Fruit fly (Drosophila melanogaster) whole organism, embryonic: ENCODE data around the gene fusl.
A peak's percentile ranks its signal among the peaks of the same experiment; 100 is the strongest.

ENCODE experiments used
- CG10654 ChIP-seq: fragments of 200-800 bp; sonication (Bioruptor generic); optimal IDR thresholded peaks from 2 replicates; lab custom pipeline; 2016; ENCODE audit warnings: missing biosample characterization, missing genetic modification characterization
- CG11085 ChIP-seq: fragments of 200-800 bp; sonication (Bioruptor generic); IDR thresholded peaks from 2 replicates; pipeline ENCODE4 v1.3.6; 2022; ENCODE audit warnings: missing biosample characterization, missing genetic modification characterization
- CG11695 ChIP-seq: fragments of 200-800 bp; sonication (Bioruptor generic); IDR thresholded peaks from 3 replicates; pipeline ENCODE4 v1.3.6; 2022; ENCODE audit warnings: missing biosample characterization, missing genetic modification characterization
- CG14014 ChIP-seq: fragments of 200-800 bp; sonication (Bioruptor generic); IDR thresholded peaks from 2 replicates; pipeline ENCODE4 v1.3.6; 2022; ENCODE audit warnings: missing biosample characterization, missing genetic modification characterization
- CG14667 ChIP-seq: fragments of 200-800 bp; sonication (Bioruptor generic); IDR thresholded peaks from 2 replicates; pipeline ENCODE4 v1.3.6; 2022; ENCODE audit warnings: missing biosample characterization, missing genetic modification characterization
- CG14965 ChIP-seq: fragments of 200-800 bp; sonication (Bioruptor generic); optimal IDR thresholded peaks from 2 replicates; lab custom pipeline; 2016; ENCODE audit warnings: missing biosample characterization, missing genetic modification characterization, borderline replicate concordance
- CG3281 ChIP-seq: fragments of 200-800 bp; sonication (Bioruptor generic); optimal IDR thresholded peaks from 3 replicates; lab custom pipeline; 2017; ENCODE audit warnings: missing biosample characterization, mild to moderate bottlenecking, missing genetic modification characterization
- CG34376 ChIP-seq: fragments of 200-800 bp; sonication (Bioruptor generic); optimal IDR thresholded peaks from 2 replicates; lab custom pipeline; 2018; ENCODE audit warnings: missing biosample characterization, mild to moderate bottlenecking, missing genetic modification characterization
- CG5180 ChIP-seq: fragments of 200-800 bp; sonication (Bioruptor generic); optimal IDR thresholded peaks from 3 replicates; lab custom pipeline; 2017; ENCODE audit warnings: missing biosample characterization, missing genetic modification characterization, mild to moderate bottlenecking, moderate library complexity, missing genetic modification reagents
- CG6654 ChIP-seq: fragments of 200-800 bp; sonication (Bioruptor generic); optimal IDR thresholded peaks from 2 replicates; lab custom pipeline; 2017; ENCODE audit warnings: missing biosample characterization, mild to moderate bottlenecking, missing genetic modification characterization
- CG7963 ChIP-seq: fragments of 200-800 bp; sonication (Bioruptor generic); IDR thresholded peaks from 3 replicates; pipeline ENCODE4 v1.3.6; 2022; ENCODE audit warnings: missing biosample characterization, missing genetic modification characterization; ENCODE audit not compliant: partially characterized antibody
- CrebB ChIP-seq: fragments of 200-800 bp; sonication (Bioruptor generic); optimal IDR thresholded peaks from 3 replicates; lab custom pipeline; 2018; ENCODE audit warnings: missing biosample characterization, mild to moderate bottlenecking, missing genetic modification characterization
- Doc3 ChIP-seq: fragments of 200-800 bp; sonication (Bioruptor generic); IDR thresholded peaks from 3 replicates; pipeline ENCODE4 v1.3.6; 2022; ENCODE audit warnings: missing biosample characterization, missing genetic modification characterization; ENCODE audit not compliant: partially characterized antibody
- HLH3B ChIP-seq: fragments of 200-800 bp; sonication (Bioruptor generic); IDR thresholded peaks from 2 replicates; pipeline ENCODE4 v1.3.6; 2022; ENCODE audit warnings: missing biosample characterization, missing genetic modification characterization
- HLH54F ChIP-seq: fragments of 200-800 bp; sonication (Bioruptor generic); optimal IDR thresholded peaks from 3 replicates; lab custom pipeline; 2016; ENCODE audit warnings: missing biosample characterization, missing genetic modification characterization
- Lim3 ChIP-seq: fragments of 200-800 bp; sonication (Bioruptor generic); IDR thresholded peaks from 2 replicates; pipeline ENCODE4 v1.3.6; 2022; ENCODE audit warnings: missing biosample characterization, missing genetic modification characterization
- Nf-YB ChIP-seq: fragments of 200-800 bp; sonication (Bioruptor generic); optimal IDR thresholded peaks from 3 replicates; lab custom pipeline; 2019; ENCODE audit warnings: missing biosample characterization, mild to moderate bottlenecking, missing genetic modification characterization, moderate library complexity
- Pdp1 ChIP-seq, 2 experiments: fragments of 200-800 bp; sonication (Bioruptor generic); optimal IDR thresholded peaks; 3 replicates each; lab custom pipeline; 2016; ENCODE audit warnings: missing biosample characterization in 2 of 2, missing genetic modification characterization in 2 of 2, mild to moderate bottlenecking in 1 of 2, moderate library complexity in 1 of 2
- dm ChIP-seq: fragments of 200-800 bp; sonication (Bioruptor generic); optimal IDR thresholded peaks from 3 replicates; lab custom pipeline; 2016; ENCODE audit warnings: missing biosample characterization, missing genetic modification characterization
- exex ChIP-seq: fragments of 200-800 bp; sonication (Bioruptor generic); optimal IDR thresholded peaks from 4 replicates; lab custom pipeline; 2018; ENCODE audit warnings: missing biosample characterization, mild to moderate bottlenecking, missing genetic modification characterization, moderate library complexity
- nom ChIP-seq: fragments of 200-800 bp; sonication (Bioruptor generic); optimal IDR thresholded peaks from 2 replicates; lab custom pipeline; 2017; ENCODE audit warnings: missing biosample characterization, missing genetic modification characterization, mild to moderate bottlenecking, moderate library complexity, missing genetic modification reagents
- sug ChIP-seq: fragments of 200-800 bp; optimal IDR thresholded peaks from 2 replicates; lab custom pipeline; 2019; ENCODE audit warnings: missing biosample characterization, mild to moderate bottlenecking, missing genetic modification characterization, moderate library complexity
- wor ChIP-seq: fragments of 200-800 bp; sonication (Bioruptor generic); IDR thresholded peaks from 2 replicates; pipeline ENCODE4 v1.3.6; 2022; ENCODE audit warnings: missing biosample characterization, missing genetic modification characterization

fusl gene

DNA sequence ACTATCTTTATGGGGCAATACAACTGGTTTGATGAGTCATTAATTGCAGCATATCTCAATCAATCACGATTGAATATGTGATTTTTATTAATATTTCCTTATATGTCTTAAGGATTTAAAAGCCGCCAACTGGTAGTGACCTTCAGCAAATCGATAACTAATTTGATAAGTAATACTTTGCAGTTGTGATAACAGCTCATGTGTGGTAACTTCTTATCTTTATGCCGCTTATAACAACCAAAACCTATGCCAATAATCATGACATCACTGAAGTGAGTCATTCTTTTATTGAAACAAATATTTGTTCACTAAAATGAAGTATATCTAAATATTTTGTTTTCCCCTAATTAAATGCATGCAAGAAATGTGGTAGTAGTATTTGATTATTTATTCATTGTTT is 52.0 kb downstream of the fusl start:
- TF ChIP-seq CG34376 (GFP tag; lab: Kevin White, UChicago) (peak; percentile 0), Lim3 (GFP tag; lab: Robert Waterston, UW) (no peak), sug (tag; lab: Kevin White, UChicago) (peak; percentile 95), exex (tag; lab: Kevin White, UChicago) (peak; percentile 48), Pdp1 (GFP tag; optimal IDR thresholded peaks at IDR 0.05; lab: Kevin White, UChicago) (peak in 1 of 2 experiments; percentile 29)

DNA sequence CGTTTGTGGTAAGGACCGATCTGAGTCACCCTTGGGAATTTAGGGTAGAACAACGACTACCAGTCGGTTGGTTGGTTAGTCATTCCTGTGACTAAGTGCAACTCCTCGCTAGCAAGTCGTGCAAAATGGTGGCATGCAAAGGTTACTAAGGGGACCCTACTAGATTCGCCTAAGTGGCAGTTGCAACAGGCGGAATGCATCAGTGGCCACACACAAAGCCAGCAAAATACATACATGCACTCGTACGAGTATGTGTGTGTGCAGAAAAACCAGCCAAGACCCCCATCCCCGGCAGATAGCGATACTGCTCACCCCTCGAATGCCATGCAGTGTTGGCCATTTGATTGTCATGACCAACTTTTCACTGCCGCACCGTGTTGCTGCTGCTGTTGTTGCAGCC is 53.1 kb downstream of the fusl start:
- TF ChIP-seq Nf-YB (GFP tag; lab: Kevin White, UChicago) (no peak), CG14667 (GFP tag; lab: Robert Waterston, UW) (no peak), CG5180 (GFP tag; lab: Kevin White, UChicago) (peak; percentile 35), CG6654 (no peak), nom (GFP tag; lab: Kevin White, UChicago) (peak; percentile 64), CrebB (tag; lab: Kevin White, UChicago) (no peak), CG7963 (GFP tag; lab: Robert Waterston, UW) (no peak), CG14965 (no peak), CG11085 (GFP tag; lab: Robert Waterston, UW) (no peak), HLH3B (GFP tag; lab: Robert Waterston, UW) (no peak), HLH54F (no peak), dm (GFP tag; lab: Kevin White, UChicago) (no peak), CG3281 (GFP tag; lab: Kevin White, UChicago) (no peak), Doc3 (GFP tag; lab: Robert Waterston, UW) (0 out of 3 replicates have a peak, but pooled peaks have one; percentile 16), CG11695 (GFP tag; lab: Robert Waterston, UW) (no peak), wor (GFP tag; lab: Robert Waterston, UW) (no peak), CG10654 (GFP tag; lab: Kevin White, UChicago) (no peak), CG14014 (GFP tag; lab: Robert Waterston, UW) (no peak)
